Worm (Caenorhabditis elegans) whole organism, L3 larva: ENCODE data around the gene npr-12.

ENCODE experiments used
- ama-1 ChIP-seq: fragments of 150-350 bp; optimal IDR thresholded peaks from 2 replicates; lab custom pipeline; 2018
- ceh-9 ChIP-seq: sonication (generic microtip); optimal IDR thresholded peaks from 2 replicates; lab custom pipeline; 2018; ENCODE audit warnings: missing biosample characterization, missing genetic modification characterization
- elt-3 ChIP-seq, 3 experiments: fragments of 150-350 bp in 1 of 3; sonication (generic microtip) in 2 of 3; optimal IDR thresholded peaks; 2 replicates in 2 of 3; 4 replicates in 1 of 3; lab custom pipeline; 2014 to 2017; ENCODE audit warnings: missing biosample characterization in 3 of 3, missing genetic modification characterization in 3 of 3
- eor-1 ChIP-seq, 2 experiments: fragments of 150-350 bp; optimal IDR thresholded peaks; 2 replicates each; lab custom pipeline; 2014 to 2018; ENCODE audit warnings: missing biosample characterization in 2 of 2, missing genetic modification characterization in 2 of 2
- nhr-11 ChIP-seq: fragments of 150-350 bp; optimal IDR thresholded peaks from 2 replicates; lab custom pipeline; 2014; ENCODE audit warnings: missing biosample characterization, missing genetic modification characterization
- nhr-12 ChIP-seq: fragments of 150-350 bp; optimal IDR thresholded peaks from 2 replicates; lab custom pipeline; 2014; ENCODE audit warnings: missing biosample characterization, missing genetic modification characterization
- nhr-28 ChIP-seq: fragments of 150-350 bp; optimal IDR thresholded peaks from 2 replicates; lab custom pipeline; 2014; ENCODE audit warnings: missing biosample characterization, missing genetic modification characterization
- nhr-77 ChIP-seq: fragments of 150-350 bp; optimal IDR thresholded peaks from 2 replicates; lab custom pipeline; 2014; ENCODE audit warnings: missing biosample characterization, missing genetic modification characterization
- pqm-1 ChIP-seq: fragments of 150-350 bp; optimal IDR thresholded peaks from 2 replicates; lab custom pipeline; 2017; ENCODE audit warnings: missing biosample characterization, missing genetic modification characterization, inconsistent platforms
- sea-2 ChIP-seq: fragments of 150-350 bp; sonication (generic microtip); optimal IDR thresholded peaks from 4 replicates; lab custom pipeline; 2014; ENCODE audit warnings: missing biosample characterization, missing genetic modification reagents, missing genetic modification characterization
- skn-1 ChIP-seq: fragments of 150-350 bp; optimal IDR thresholded peaks from 2 replicates; lab custom pipeline; 2014; ENCODE audit warnings: missing biosample characterization, missing genetic modification characterization
- zag-1 ChIP-seq: fragments of 150-350 bp; optimal IDR thresholded peaks from 2 replicates; lab custom pipeline; 2014; ENCODE audit warnings: missing biosample characterization, missing genetic modification characterization

ce11 chrIV:6923070-6923469, 14.4 kb downstream of the npr-12 start, which contains the start of gene T22D1.1:
- TF ChIP-seq nhr-12: no peak
- no peak for TF ChIP-seq pqm-1 (tag; lab: Kevin White, UChicago)
- TF ChIP-seq nhr-28 (tag; lab: Kevin White, UChicago): no peak
- TF ChIP-seq nhr-11: no peak
- no peak for TF ChIP-seq sea-2 (GFP tag; lab: Kevin White, UChicago)
- TF ChIP-seq skn-1 (tag; lab: Kevin White, UChicago): no peak
- no peak for TF ChIP-seq zag-1 (tag; lab: Kevin White, UChicago)
- no peak for TF ChIP-seq nhr-77
- TF ChIP-seq ama-1: no peak
- no peak for TF ChIP-seq ceh-9
- no peak for TF ChIP-seq elt-3 (tag; optimal IDR thresholded peaks at IDR 0.05; lab: Kevin White, UChicago)
- no peak for TF ChIP-seq eor-1 (tag; optimal IDR thresholded peaks at IDR 0.05; lab: Kevin White, UChicago)
